Fruit fly (Drosophila melanogaster) whole organism, embryonic: ENCODE measurements around the gene CG42542.

Experiments used
- CG6813 ChIP-seq: fragments of 200-800 bp; sonication (Bioruptor generic); optimal IDR thresholded peaks from 2 replicates; lab custom pipeline; 2017; ENCODE audit warnings: missing biosample characterization, missing genetic modification characterization, mild to moderate bottlenecking, moderate library complexity, missing genetic modification reagents
- CG7987 ChIP-seq: fragments of 200-800 bp; sonication (Bioruptor generic); optimal IDR thresholded peaks from 2 replicates; lab custom pipeline; 2018; ENCODE audit warnings: missing biosample characterization, mild to moderate bottlenecking, missing genetic modification characterization, moderate library complexity
- CG8478 ChIP-seq: fragments of >200 bp; optimal IDR thresholded peaks from 2 replicates; lab custom pipeline; 2018
- HHEX ChIP-seq: fragments of 200-800 bp; sonication (Bioruptor generic); optimal IDR thresholded peaks from 3 replicates; lab custom pipeline; 2017; ENCODE audit warnings: missing biosample characterization, mild to moderate bottlenecking, missing genetic modification characterization, missing genetic modification reagents
- Hr78 ChIP-seq, 2 experiments: fragments of 200-800 bp in 1 of 2; fragments of >200 bp in 1 of 2; sonication (Bioruptor generic) in 1 of 2; optimal IDR thresholded peaks; 2 replicates each; lab custom pipeline; 2017 to 2019; ENCODE audit warnings: missing biosample characterization in 2 of 2, missing genetic modification characterization in 2 of 2, mild to moderate bottlenecking in 1 of 2, moderate library complexity in 1 of 2
- Neu2 ChIP-seq: fragments of 200-800 bp; sonication (Bioruptor generic); optimal IDR thresholded peaks from 3 replicates; lab custom pipeline; 2016; ENCODE audit warnings: missing biosample characterization, missing genetic modification characterization, borderline replicate concordance
- Sox102F ChIP-seq: fragments of 200-800 bp; sonication (Bioruptor generic); optimal IDR thresholded peaks from 2 replicates; lab custom pipeline; 2018; ENCODE audit warnings: missing biosample characterization, mild to moderate bottlenecking, missing genetic modification characterization, moderate library complexity
- cad ChIP-seq: fragments of >200 bp; optimal IDR thresholded peaks from 2 replicates; lab custom pipeline; 2017; ENCODE audit warnings: missing biosample characterization, missing genetic modification characterization
- da ChIP-seq: fragments of 200-800 bp; sonication (Bioruptor generic); optimal IDR thresholded peaks from 2 replicates; lab custom pipeline; 2016; ENCODE audit warnings: missing biosample characterization, missing genetic modification characterization

dm6 chr3R:15177230-15177629, 19.2 kb upstream of the CG42542 start:
- TF ChIP-seq da (GFP tag; lab: Kevin White, UChicago) (no peak), CG7987 (GFP tag; lab: Kevin White, UChicago) (no peak), CG8478 (no peak), Hr78 (GFP tag; optimal IDR thresholded peaks at IDR 0.05; lab: Kevin White, UChicago) (no peak), CG6813 (GFP tag; lab: Kevin White, UChicago) (no peak), HHEX (GFP tag; lab: Kevin White, UChicago) (no peak), cad (GFP tag; lab: Kevin White, UChicago) (no peak), Neu2 (GFP tag; lab: Kevin White, UChicago) (no peak), Sox102F (GFP tag; lab: Kevin White, UChicago) (no peak)
